Worm (Caenorhabditis elegans) whole organism, late embryonic: ENCODE data around the gene Y4C6A.3.

Experiments
- ama-1 ChIP-seq: fragments of 150-350 bp; optimal IDR thresholded peaks from 2 replicates; lab custom pipeline; 2014
- elt-2 ChIP-seq: sonication (generic microtip); optimal IDR thresholded peaks from 2 replicates; lab custom pipeline; 2016; ENCODE audit warnings: missing genetic modification reagents, missing genetic modification characterization, missing compliant biosample characterization
- gmeb-2 ChIP-seq: sonication (generic microtip); optimal IDR thresholded peaks from 2 replicates; lab custom pipeline; 2016; ENCODE audit warnings: missing genetic modification characterization, inconsistent platforms, missing compliant biosample characterization
- madf-2 ChIP-seq: sonication (generic microtip); optimal IDR thresholded peaks from 2 replicates; lab custom pipeline; 2017; ENCODE audit warnings: missing genetic modification characterization, missing compliant biosample characterization
- nhr-11 ChIP-seq: fragments of 150-350 bp; optimal IDR thresholded peaks from 2 replicates; lab custom pipeline; 2014; ENCODE audit warnings: missing biosample characterization, missing genetic modification characterization

- no peak for TF ChIP-seq ama-1 (lab: Kevin White, UChicago)
- no peak for TF ChIP-seq madf-2 (tag; lab: Kevin White, UChicago)
- no peak for TF ChIP-seq nhr-11
- TF ChIP-seq gmeb-2 = no peak
- no peak for TF ChIP-seq elt-2 (tag; lab: Kevin White, UChicago)
These were observed 44.1 kb downstream of the Y4C6A.3 start, which contains the start of gene ZK616.8 for ce11 chrIV:5411641-5412337.
